Fruit fly (Drosophila melanogaster) whole organism, adult: ENCODE results near the gene hdm.

Experiments
- CG11617 ChIP-seq: fragments of 200-800 bp; sonication (Bioruptor generic); optimal IDR thresholded peaks from 2 replicates; lab custom pipeline; 2017; ENCODE audit warnings: mild to moderate bottlenecking, missing biosample characterization, missing genetic modification reagents, missing genetic modification characterization
- CG12768 ChIP-seq: fragments of 200-800 bp; sonication (Bioruptor generic); optimal IDR thresholded peaks from 2 replicates; lab custom pipeline; 2017; ENCODE audit warnings: missing biosample characterization, missing genetic modification characterization, mild to moderate bottlenecking, moderate library complexity, missing genetic modification reagents
- CG14711 ChIP-seq: fragments of 200-800 bp; sonication (Bioruptor generic); optimal IDR thresholded peaks from 2 replicates; lab custom pipeline; 2018; ENCODE audit warnings: missing biosample characterization, mild to moderate bottlenecking, missing genetic modification characterization, moderate library complexity
- CG1620 ChIP-seq: fragments of 200-800 bp; sonication (Bioruptor generic); optimal IDR thresholded peaks from 2 replicates; lab custom pipeline; 2016; ENCODE audit warnings: missing biosample characterization, missing genetic modification characterization
- CG33017 ChIP-seq: fragments of 200-800 bp; sonication (Bioruptor generic); optimal IDR thresholded peaks from 2 replicates; lab custom pipeline; 2018; ENCODE audit warnings: missing biosample characterization, mild to moderate bottlenecking, missing genetic modification characterization, moderate library complexity
- CG5204 ChIP-seq: fragments of 200-800 bp; sonication (Bioruptor generic); optimal IDR thresholded peaks from 2 replicates; lab custom pipeline; 2016; ENCODE audit warnings: missing biosample characterization, missing genetic modification characterization
- CG7045 ChIP-seq: fragments of 200-800 bp; sonication (Bioruptor generic); optimal IDR thresholded peaks from 2 replicates; lab custom pipeline; 2017; ENCODE audit warnings: missing biosample characterization, mild to moderate bottlenecking, missing genetic modification characterization
- CG7101 ChIP-seq: fragments of 200-800 bp; sonication (Bioruptor generic); optimal IDR thresholded peaks from 2 replicates; lab custom pipeline; 2018; ENCODE audit warnings: missing biosample characterization, mild to moderate bottlenecking, missing genetic modification characterization, moderate library complexity
- Clk ChIP-seq: fragments of 200-800 bp; sonication (Bioruptor generic); optimal IDR thresholded peaks from 2 replicates; lab custom pipeline; 2017; ENCODE audit warnings: missing biosample characterization, missing genetic modification characterization
- Crg-1 ChIP-seq: fragments of 200-800 bp; sonication (Bioruptor generic); optimal IDR thresholded peaks from 2 replicates; lab custom pipeline; 2016; ENCODE audit warnings: missing biosample characterization, missing genetic modification characterization
- Hr96 ChIP-seq: fragments of 200-800 bp; sonication (Bioruptor generic); optimal IDR thresholded peaks from 2 replicates; lab custom pipeline; 2016; ENCODE audit warnings: missing biosample characterization, missing genetic modification characterization
- Mnt ChIP-seq: fragments of 200-800 bp; sonication (Bioruptor generic); optimal IDR thresholded peaks from 2 replicates; lab custom pipeline; 2016; ENCODE audit warnings: missing biosample characterization, mild to moderate bottlenecking, missing genetic modification characterization
- bab1 ChIP-seq: fragments of 200-800 bp; sonication (Bioruptor generic); optimal IDR thresholded peaks from 3 replicates; lab custom pipeline; 2019; ENCODE audit warnings: missing biosample characterization, mild to moderate bottlenecking, missing genetic modification characterization, moderate library complexity
- cic ChIP-seq: fragments of 200-800 bp; sonication (Bioruptor generic); optimal IDR thresholded peaks from 2 replicates; lab custom pipeline; 2017; ENCODE audit warnings: missing biosample characterization, mild to moderate bottlenecking, missing genetic modification characterization, moderate library complexity
- cnc ChIP-seq, 2 experiments: fragments of >200 bp; optimal IDR thresholded peaks; 2 replicates each; lab custom pipeline; 2017
- kay ChIP-seq: fragments of 200-800 bp; sonication (Bioruptor generic); peaks from one replicate; lab custom pipeline; 2016; ENCODE audit warnings: missing biosample characterization, missing genetic modification characterization, borderline replicate concordance
- ovo ChIP-seq: fragments of 200-800 bp; sonication (Bioruptor generic); optimal IDR thresholded peaks from 2 replicates; lab custom pipeline; 2016; ENCODE audit warnings: missing biosample characterization, missing genetic modification characterization
- pad ChIP-seq: fragments of 200-800 bp; sonication (Bioruptor generic); optimal IDR thresholded peaks from 3 replicates; lab custom pipeline; 2017; ENCODE audit warnings: missing biosample characterization, missing genetic modification characterization, mild to moderate bottlenecking, moderate library complexity, missing genetic modification reagents
- tj ChIP-seq: fragments of 200-800 bp; sonication (Bioruptor generic); optimal IDR thresholded peaks from 3 replicates; lab custom pipeline; 2017; ENCODE audit warnings: missing biosample characterization, mild to moderate bottlenecking, missing genetic modification characterization, moderate library complexity
- toe ChIP-seq: fragments of 200-800 bp; sonication (Bioruptor generic); optimal IDR thresholded peaks from 2 replicates; lab custom pipeline; 2016; ENCODE audit warnings: missing biosample characterization, missing genetic modification characterization

Gene hdm

DNA sequence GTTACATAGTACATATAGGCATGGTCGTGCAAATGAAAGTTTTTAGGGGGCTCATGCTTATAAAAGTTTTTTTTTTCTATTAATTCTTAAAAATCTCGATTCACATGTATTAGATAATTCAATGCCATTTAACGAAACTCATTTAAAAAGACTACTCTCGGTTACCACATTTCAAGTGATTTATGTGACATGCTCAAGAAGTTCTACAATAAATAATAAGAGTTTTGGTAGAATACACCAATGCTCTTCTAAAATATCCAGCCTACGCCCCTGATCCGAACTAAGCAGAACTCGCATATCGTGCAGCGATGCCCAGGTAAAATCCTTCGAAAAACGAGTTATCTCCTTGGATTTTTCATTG is 27.4 kb downstream of the hdm start:
- peak; percentile 17 for TF ChIP-seq CG1620 (GFP tag; lab: Kevin White, UChicago)
- TF ChIP-seq CG7101 (tag; lab: Kevin White, UChicago) = peak; percentile 17
- no peak for TF ChIP-seq toe (GFP tag; lab: Kevin White, UChicago)
- TF ChIP-seq cnc (optimal IDR thresholded peaks at IDR 0.05; lab: Kevin White, UChicago) = no peak
- TF ChIP-seq pad (GFP tag; lab: Kevin White, UChicago) = no peak
- TF ChIP-seq CG12768 (GFP tag; lab: Kevin White, UChicago) = no peak
- TF ChIP-seq tj = no peak
- no peak for TF ChIP-seq CG7045 (GFP tag; lab: Kevin White, UChicago)
- no peak for TF ChIP-seq CG5204
- peak; percentile 18 for TF ChIP-seq bab1
- TF ChIP-seq kay (GFP tag; lab: Kevin White, UChicago) = no peak
- no peak for TF ChIP-seq Clk (GFP tag; lab: Kevin White, UChicago)
- TF ChIP-seq Crg-1 (GFP tag; lab: Kevin White, UChicago) = no peak

DNA sequence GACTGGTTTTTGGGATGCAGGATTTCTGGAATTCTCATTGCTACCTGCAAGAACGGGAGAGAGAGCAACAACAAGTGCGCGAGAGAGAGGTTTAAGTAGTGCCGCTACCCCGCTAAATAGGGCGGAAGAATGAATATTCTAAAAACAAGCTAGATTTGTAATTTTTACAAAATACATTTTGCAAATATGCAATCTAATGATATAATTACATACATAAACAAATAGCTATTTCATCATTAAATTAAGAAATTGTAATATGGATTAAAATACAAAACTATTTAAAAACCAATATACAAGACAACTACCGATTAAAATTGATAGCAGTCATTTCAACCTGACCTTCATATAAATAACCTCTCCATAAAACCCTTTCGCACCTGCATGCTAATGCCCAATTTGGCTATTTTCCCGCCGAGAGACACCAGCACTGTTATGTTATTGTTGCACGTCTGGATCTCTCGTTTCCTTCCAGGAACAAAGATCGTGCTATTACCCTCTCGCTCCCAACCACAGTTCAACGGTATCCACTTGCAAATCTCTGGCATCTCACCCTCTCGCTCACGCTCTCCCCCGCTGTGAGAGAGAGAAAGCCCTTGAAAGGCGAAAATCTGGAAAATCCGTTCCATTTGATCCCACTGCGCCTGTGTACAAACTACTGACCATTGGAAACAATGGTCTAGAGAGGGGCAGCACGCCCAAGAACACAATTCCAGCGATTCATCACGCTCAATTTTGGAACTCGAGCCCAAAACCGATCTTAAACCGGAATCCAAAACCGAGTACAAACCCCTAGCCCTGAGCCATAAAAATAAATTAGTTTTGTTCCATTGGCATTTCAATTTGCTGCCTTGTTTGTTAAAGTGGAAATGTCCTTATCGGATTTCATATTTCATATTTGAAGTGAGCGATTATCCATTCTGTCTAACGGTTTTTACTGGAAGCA is 28.1 kb downstream of the hdm start, which contains the start of gene Nek2:
Gene Nek2 (minus strand): TSS at position 51 of the 943 bp plus-strand sequence.
- TF ChIP-seq toe (GFP tag; lab: Kevin White, UChicago) (no peak), pad (GFP tag; lab: Kevin White, UChicago) (peak; percentile 93), CG12768 (GFP tag; lab: Kevin White, UChicago) (no peak), bab1 (peak; percentile 34), ovo (GFP tag; lab: Kevin White, UChicago) (peak; percentile 42)

- TF ChIP-seq cnc (optimal IDR thresholded peaks at IDR 0.05; lab: Kevin White, UChicago) = no peak
- TF ChIP-seq CG14711 (tag; lab: Kevin White, UChicago) = peak; percentile 85
- TF ChIP-seq pad (GFP tag; lab: Kevin White, UChicago) = peak; percentile 63
- TF ChIP-seq CG11617 (GFP tag; lab: Kevin White, UChicago) = peak; percentile 69
- TF ChIP-seq CG33017 = peak; percentile 35
- peak; percentile 38 for TF ChIP-seq CG7045 (GFP tag; lab: Kevin White, UChicago)
- peak; percentile 60 for TF ChIP-seq CG12768 (GFP tag; lab: Kevin White, UChicago)
- TF ChIP-seq CG5204 = peak; percentile 44
- TF ChIP-seq toe (GFP tag; lab: Kevin White, UChicago) = peak; percentile 52
- TF ChIP-seq Mnt (GFP tag; lab: Kevin White, UChicago) = peak; percentile 66
- peak; percentile 84 for TF ChIP-seq CG7101 (tag; lab: Kevin White, UChicago)
- TF ChIP-seq ovo (GFP tag; lab: Kevin White, UChicago) = peak; percentile 36
- TF ChIP-seq tj = peak; percentile 32
- TF ChIP-seq kay (GFP tag; lab: Kevin White, UChicago) = no peak
- peak; percentile 5 for TF ChIP-seq cic (GFP tag; lab: Kevin White, UChicago)
- peak; percentile 66 for TF ChIP-seq Hr96 (GFP tag; lab: Kevin White, UChicago)
- no peak for TF ChIP-seq Clk (GFP tag; lab: Kevin White, UChicago)
- TF ChIP-seq Crg-1 (GFP tag; lab: Kevin White, UChicago) = peak; percentile 73
- TF ChIP-seq CG1620 (GFP tag; lab: Kevin White, UChicago) = peak; percentile 59
- TF ChIP-seq bab1 = peak; percentile 92
These were observed 31.4 kb downstream of the hdm start, which contains the start of gene Acat1 for dm6 chrX:7888386-7889024. Acat1 (minus strand) TSS chrX:7888785.

- TF ChIP-seq CG11617 (GFP tag; lab: Kevin White, UChicago) (no peak), Crg-1 (GFP tag; lab: Kevin White, UChicago) (no peak), cic (GFP tag; lab: Kevin White, UChicago) (no peak), CG33017 (no peak), bab1 (no peak)
These were observed 35.6 kb downstream of the hdm start, which contains the start of gene Ir7g for dm6 chrX:7884360-7884759. Ir7g (plus strand) TSS chrX:7884660.

DNA sequence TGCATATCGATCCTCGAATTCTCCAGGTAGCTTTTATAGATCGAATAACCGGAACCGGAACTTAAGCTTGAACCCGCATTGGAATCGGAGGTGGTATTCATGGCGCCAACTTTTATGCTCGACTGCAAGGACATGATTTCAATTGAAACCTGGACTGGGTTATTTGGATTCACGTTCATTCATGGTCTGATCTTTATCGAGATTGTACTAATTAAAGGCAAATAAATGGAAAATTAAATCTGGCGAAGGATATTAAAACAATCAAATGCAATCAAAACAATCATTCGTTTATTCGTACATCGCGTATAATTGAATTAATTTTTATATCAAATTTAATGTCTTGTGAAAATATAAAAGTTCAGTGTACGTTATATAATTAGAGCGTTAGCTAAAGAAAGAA is 36.0 kb downstream of the hdm start, which contains the start of gene Ir7f:
Gene Ir7f (minus strand): TSS at position 101 of the 400 bp plus-strand sequence.
- TF ChIP-seq CG7101 (tag; lab: Kevin White, UChicago) = no peak
- no peak for TF ChIP-seq CG5204
- no peak for TF ChIP-seq CG11617 (GFP tag; lab: Kevin White, UChicago)
- TF ChIP-seq pad (GFP tag; lab: Kevin White, UChicago) = no peak
- no peak for TF ChIP-seq CG7045 (GFP tag; lab: Kevin White, UChicago)
- no peak for TF ChIP-seq tj
- TF ChIP-seq CG14711 (tag; lab: Kevin White, UChicago) = no peak
- no peak for TF ChIP-seq CG33017
- no peak for TF ChIP-seq cic (GFP tag; lab: Kevin White, UChicago)

- TF ChIP-seq Mnt (GFP tag; lab: Kevin White, UChicago) (no peak), cnc (optimal IDR thresholded peaks at IDR 0.05; lab: Kevin White, UChicago) (no peak), bab1 (no peak), ovo (GFP tag; lab: Kevin White, UChicago) (no peak)
These were observed 38.4 kb downstream of the hdm start, which contains the start of gene Ir7e for dm6 chrX:7881579-7881978. Ir7e (minus strand) TSS chrX:7881679.
